Worm (Caenorhabditis elegans) whole organism, L4 larva: ENCODE data around the gene T14B4.9.

ENCODE experiments used
- ces-1 ChIP-seq: fragments of 150-350 bp; sonication (generic microtip); optimal IDR thresholded peaks from 4 replicates; lab custom pipeline; 2014; ENCODE audit warnings: missing biosample characterization, missing genetic modification reagents, missing genetic modification characterization
- fkh-10 ChIP-seq: fragments of 150-350 bp; optimal IDR thresholded peaks from 2 replicates; lab custom pipeline; 2014; ENCODE audit warnings: missing biosample characterization, missing genetic modification reagents, missing genetic modification characterization
- jun-1 ChIP-seq: fragments of 150-350 bp; optimal IDR thresholded peaks from 2 replicates; lab custom pipeline; 2014; ENCODE audit warnings: missing biosample characterization, missing genetic modification reagents, missing genetic modification characterization
- nhr-25 ChIP-seq: sonication (generic microtip); optimal IDR thresholded peaks from 2 replicates; lab custom pipeline; 2017; ENCODE audit warnings: missing genetic modification characterization, mild to moderate bottlenecking, missing compliant biosample characterization, antibody characterized with exemption, moderate library complexity, borderline replicate concordance; ENCODE audit not compliant: insufficient read depth
- spr-3 ChIP-seq: fragments of 200-800 bp; sonication (Bioruptor generic); optimal IDR thresholded peaks from 2 replicates; lab custom pipeline; 2018; ENCODE audit warnings: mild to moderate bottlenecking, missing genetic modification characterization, missing compliant biosample characterization
- unc-62 ChIP-seq, 3 experiments: fragments of 150-350 bp in 1 of 3; sonication (generic microtip); optimal IDR thresholded peaks in 2 of 3; peaks in 1 of 3; 1 replicate in 1 of 3; 2 replicates in 2 of 3; lab custom pipeline; 2014 to 2017; ENCODE audit warnings: missing biosample characterization in 3 of 3, missing genetic modification characterization in 3 of 3, missing genetic modification reagents in 3 of 3, missing genotype in 1 of 3

DNA sequence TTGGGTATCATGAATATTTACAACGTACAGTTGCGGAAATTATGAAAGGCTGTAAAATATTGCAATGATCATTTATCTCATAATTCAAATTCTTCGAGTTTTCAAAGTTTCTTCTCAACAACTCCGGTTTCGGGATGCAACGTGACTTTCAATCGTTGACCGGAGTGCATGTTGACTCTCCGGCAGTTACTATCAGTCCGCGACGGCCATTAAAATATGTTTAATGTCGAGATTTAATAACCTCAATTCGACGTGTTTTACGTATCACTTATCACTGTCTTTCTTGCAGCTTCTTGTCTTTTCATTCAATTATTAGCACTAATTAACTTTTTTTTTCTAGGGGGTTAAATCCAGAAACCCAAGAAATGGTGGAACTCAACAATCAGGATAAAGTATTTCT is 15.4 kb downstream of the T14B4.9 start, which contains the start of gene tsp-10:
- TF ChIP-seq fkh-10 (GFP tag; lab: Kevin White, UChicago), result no peak
- no peak for TF ChIP-seq ces-1 (GFP tag; lab: Kevin White, UChicago)
- TF ChIP-seq spr-3 (GFP tag; lab: Kevin White, UChicago), result no peak
- no peak for TF ChIP-seq unc-62 (GFP tag; optimal IDR thresholded peaks at IDR 0.05 in 1 of 2; lab: Kevin White, UChicago)
- no peak for TF ChIP-seq unc-62 (tag; optimal IDR thresholded peaks at IDR 0.05; lab: Kevin White, UChicago)
- no peak for TF ChIP-seq jun-1
- TF ChIP-seq nhr-25 (tag; lab: Kevin White, UChicago), result no peak
